Fruit fly (Drosophila melanogaster) whole organism, pupa: Measurements from ENCODE around the gene r.

Source experiments
- CG12605 ChIP-seq: fragments of 200-800 bp; sonication (Bioruptor generic); IDR thresholded peaks from 2 replicates; pipeline ENCODE4 v1.3.6; 2022; ENCODE audit warnings: missing biosample characterization, missing genetic modification characterization
- CG13204 ChIP-seq: fragments of 200-800 bp; sonication (Bioruptor generic); optimal IDR thresholded peaks from 2 replicates; lab custom pipeline; 2018; ENCODE audit warnings: missing biosample characterization, mild to moderate bottlenecking, missing genetic modification characterization, moderate library complexity
- CG34367 ChIP-seq: fragments of 200-800 bp; sonication (Bioruptor generic); optimal IDR thresholded peaks from 2 replicates; lab custom pipeline; 2018; ENCODE audit warnings: missing biosample characterization, mild to moderate bottlenecking, missing genetic modification characterization
- CG8301 ChIP-seq: fragments of 200-800 bp; sonication (Bioruptor generic); optimal IDR thresholded peaks from 2 replicates; lab custom pipeline; 2018; ENCODE audit warnings: missing biosample characterization, mild to moderate bottlenecking, missing genetic modification characterization
- EcR ChIP-seq: fragments of 200-800 bp; sonication (Bioruptor generic); optimal IDR thresholded peaks from 3 replicates; lab custom pipeline; 2019; ENCODE audit warnings: missing biosample characterization, missing genetic modification characterization, mild to moderate bottlenecking, moderate library complexity, missing genetic modification reagents
- Ets98B ChIP-seq: fragments of 200-800 bp; sonication (Bioruptor generic); IDR thresholded peaks from 2 replicates; pipeline ENCODE4 v1.3.6; 2022; ENCODE audit warnings: missing biosample characterization, missing genetic modification characterization
- Snoo ChIP-seq: fragments of 200-800 bp; sonication (Bioruptor generic); optimal IDR thresholded peaks from 3 replicates; lab custom pipeline; 2017; ENCODE audit warnings: missing biosample characterization, mild to moderate bottlenecking, missing genetic modification characterization, inconsistent platforms
- gl ChIP-seq: fragments of 200-800 bp; sonication (Bioruptor generic); optimal IDR thresholded peaks from 2 replicates; lab custom pipeline; 2018; ENCODE audit warnings: missing biosample characterization, mild to moderate bottlenecking, missing genetic modification characterization
- rn ChIP-seq: fragments of 200-800 bp; sonication (Bioruptor generic); IDR thresholded peaks from 2 replicates; pipeline ENCODE4 v1.3.6; 2022; ENCODE audit warnings: missing biosample characterization, missing genetic modification characterization

dm6 chrX:16688106-16688459 lies 32.9 kb downstream of the r start:
- TF ChIP-seq gl (tag; lab: Kevin White, UChicago): no peak
- TF ChIP-seq EcR (GFP tag; lab: Kevin White, UChicago): no peak
- no peak for TF ChIP-seq CG13204 (GFP tag; lab: Kevin White, UChicago)
- no peak for TF ChIP-seq CG34367
- TF ChIP-seq Ets98B (GFP tag; lab: Robert Waterston, UW): no peak
- no peak for TF ChIP-seq Snoo (tag; lab: Kevin White, UChicago)
- TF ChIP-seq CG8301 (tag; lab: Kevin White, UChicago): no peak
- no peak for TF ChIP-seq rn (GFP tag; lab: Robert Waterston, UW)
- no peak for TF ChIP-seq CG12605 (GFP tag; lab: Robert Waterston, UW)
